Fruit fly (Drosophila melanogaster) whole organism, pupa: ENCODE data around the gene Brr2.
A peak's percentile ranks its signal among the peaks of the same experiment; 100 is the strongest.

Source experiments
- CG10348 ChIP-seq: fragments of 200-800 bp; sonication (Bioruptor generic); IDR thresholded peaks from 2 replicates; pipeline ENCODE4 v1.3.6; 2022; ENCODE audit warnings: missing biosample characterization, missing genetic modification characterization
- CG13204 ChIP-seq: fragments of 200-800 bp; sonication (Bioruptor generic); optimal IDR thresholded peaks from 2 replicates; lab custom pipeline; 2018; ENCODE audit warnings: missing biosample characterization, mild to moderate bottlenecking, missing genetic modification characterization, moderate library complexity
- CG14655 ChIP-seq: fragments of 200-800 bp; sonication (Bioruptor generic); optimal IDR thresholded peaks from 3 replicates; lab custom pipeline; 2017; ENCODE audit warnings: mild to moderate bottlenecking, missing biosample characterization, missing genetic modification reagents, missing genetic modification characterization
- CG15710 ChIP-seq: fragments of 200-800 bp; sonication (Bioruptor generic); optimal IDR thresholded peaks from 2 replicates; lab custom pipeline; 2018; ENCODE audit warnings: missing biosample characterization, mild to moderate bottlenecking, missing genetic modification characterization, moderate library complexity
- CG17806 ChIP-seq: fragments of 200-800 bp; sonication (Bioruptor generic); optimal IDR thresholded peaks from 2 replicates; lab custom pipeline; 2018; ENCODE audit warnings: missing biosample characterization, mild to moderate bottlenecking, missing genetic modification characterization, moderate library complexity
- CG32121 ChIP-seq: fragments of 200-800 bp; sonication (Bioruptor generic); IDR thresholded peaks from 2 replicates; pipeline ENCODE4 v1.3.6; 2022; ENCODE audit warnings: missing biosample characterization, missing genetic modification characterization
- CG34367 ChIP-seq: fragments of 200-800 bp; sonication (Bioruptor generic); optimal IDR thresholded peaks from 2 replicates; lab custom pipeline; 2018; ENCODE audit warnings: missing biosample characterization, mild to moderate bottlenecking, missing genetic modification characterization
- CG4496 ChIP-seq: fragments of 200-800 bp; sonication (Bioruptor generic); IDR thresholded peaks from 3 replicates; pipeline ENCODE4 v1.3.6; 2022; ENCODE audit warnings: missing biosample characterization, missing genetic modification characterization
- CG8159 ChIP-seq: fragments of 200-800 bp; sonication (Bioruptor generic); optimal IDR thresholded peaks from 3 replicates; lab custom pipeline; 2018; ENCODE audit warnings: missing biosample characterization, mild to moderate bottlenecking, missing genetic modification characterization, moderate library complexity
- CG8301 ChIP-seq: fragments of 200-800 bp; sonication (Bioruptor generic); optimal IDR thresholded peaks from 2 replicates; lab custom pipeline; 2018; ENCODE audit warnings: missing biosample characterization, mild to moderate bottlenecking, missing genetic modification characterization
- CG9948 ChIP-seq: fragments of 200-800 bp; sonication (Bioruptor generic); optimal IDR thresholded peaks from 2 replicates; lab custom pipeline; 2018; ENCODE audit warnings: missing biosample characterization, mild to moderate bottlenecking, missing genetic modification characterization, moderate library complexity
- D1 ChIP-seq: fragments of 200-800 bp; sonication (Bioruptor generic); optimal IDR thresholded peaks from 2 replicates; lab custom pipeline; 2018; ENCODE audit warnings: missing biosample characterization, mild to moderate bottlenecking, missing genetic modification characterization, moderate library complexity
- EcR ChIP-seq: fragments of 200-800 bp; sonication (Bioruptor generic); optimal IDR thresholded peaks from 3 replicates; lab custom pipeline; 2019; ENCODE audit warnings: missing biosample characterization, missing genetic modification characterization, mild to moderate bottlenecking, moderate library complexity, missing genetic modification reagents
- Ets98B ChIP-seq: fragments of 200-800 bp; sonication (Bioruptor generic); IDR thresholded peaks from 2 replicates; pipeline ENCODE4 v1.3.6; 2022; ENCODE audit warnings: missing biosample characterization, missing genetic modification characterization
- Pif1A ChIP-seq: fragments of 200-800 bp; sonication (Bioruptor generic); optimal IDR thresholded peaks from 3 replicates; lab custom pipeline; 2016; ENCODE audit warnings: missing biosample characterization, missing genetic modification characterization
- Pif1B ChIP-seq: fragments of 200-800 bp; sonication (Bioruptor generic); optimal IDR thresholded peaks from 3 replicates; lab custom pipeline; 2016; ENCODE audit warnings: missing biosample characterization, missing genetic modification characterization
- Snoo ChIP-seq: fragments of 200-800 bp; sonication (Bioruptor generic); optimal IDR thresholded peaks from 3 replicates; lab custom pipeline; 2017; ENCODE audit warnings: missing biosample characterization, mild to moderate bottlenecking, missing genetic modification characterization, inconsistent platforms
- fd96Ca ChIP-seq: fragments of 200-800 bp; sonication (Bioruptor generic); IDR thresholded peaks from 3 replicates; pipeline ENCODE4 v1.3.6; 2022; ENCODE audit warnings: missing biosample characterization, missing genetic modification characterization
- gl ChIP-seq: fragments of 200-800 bp; sonication (Bioruptor generic); optimal IDR thresholded peaks from 2 replicates; lab custom pipeline; 2018; ENCODE audit warnings: missing biosample characterization, mild to moderate bottlenecking, missing genetic modification characterization
- rn ChIP-seq: fragments of 200-800 bp; sonication (Bioruptor generic); IDR thresholded peaks from 2 replicates; pipeline ENCODE4 v1.3.6; 2022; ENCODE audit warnings: missing biosample characterization, missing genetic modification characterization

Gene Brr2

DNA sequence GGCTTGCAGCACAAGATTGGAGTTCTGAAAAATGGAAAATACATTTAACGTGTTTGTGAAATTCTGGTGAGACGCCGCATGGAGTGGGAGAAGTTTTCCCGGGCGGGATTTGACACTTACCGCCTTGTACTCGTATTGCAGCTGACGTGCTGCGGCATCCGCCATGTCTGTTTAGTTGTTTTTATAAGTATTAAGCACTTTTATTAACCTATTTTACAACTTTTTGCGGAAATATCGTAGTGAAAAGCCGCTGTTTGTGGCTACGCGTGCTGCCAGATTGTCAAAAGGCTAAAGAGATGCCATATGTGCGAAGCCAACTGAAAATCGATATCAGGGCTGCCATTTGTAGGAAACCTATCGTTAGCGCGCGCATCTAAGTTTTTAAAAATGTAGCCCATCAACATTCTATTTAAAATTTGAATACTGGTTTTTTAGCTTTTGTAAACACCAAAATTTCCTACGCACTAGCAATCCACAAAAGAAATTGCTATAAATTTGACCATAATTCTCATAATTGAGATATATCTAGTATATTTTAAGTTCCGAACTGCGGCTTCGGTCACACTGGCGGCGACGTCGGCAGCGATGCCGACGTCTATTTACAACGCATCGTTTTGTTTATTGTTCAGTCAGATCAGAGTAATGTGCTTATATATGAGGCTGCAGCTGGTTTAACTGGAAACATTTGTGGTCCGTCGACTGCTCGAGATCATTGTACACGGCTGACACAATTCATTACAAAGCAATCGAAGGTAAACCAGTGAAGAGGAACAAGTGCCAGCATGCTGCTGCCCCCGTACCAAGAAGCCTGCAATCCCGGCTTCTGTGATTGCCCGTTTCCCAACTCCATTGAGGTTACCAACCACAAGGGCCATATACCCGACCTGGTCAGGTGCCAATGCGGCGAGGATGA is at the start of gene Brr2, which contains the start of gene CG10516:
Gene Brr2, minus strand, starts transcription at position 285 of the 913 bp plus-strand sequence.
Gene CG10516, plus strand, starts transcription at position 617 of the 913 bp plus-strand sequence.
- TF ChIP-seq CG4496 (GFP tag; lab: Robert Waterston, UW) (no peak), fd96Ca (0 out of 3 replicates have a peak, but pooled peaks have one; percentile 33), CG10348 (GFP tag; lab: Robert Waterston, UW) (no peak), CG32121 (GFP tag; lab: Robert Waterston, UW) (no peak), rn (GFP tag; lab: Robert Waterston, UW) (no peak), gl (no peak), CG15710 (tag; lab: Kevin White, UChicago) (peak; percentile 1), CG34367 (no peak), CG8159 (tag; lab: Kevin White, UChicago) (no peak), EcR (peak; percentile 93)

dm6 chr3L:16016911-16017310 is 49.2 kb upstream of the Brr2 start:
- TF ChIP-seq CG17806 (no peak), Ets98B (GFP tag; lab: Robert Waterston, UW) (no peak), CG9948 (tag; lab: Kevin White, UChicago) (peak; percentile 21), CG14655 (GFP tag; lab: Kevin White, UChicago) (peak; percentile 32), CG8159 (tag; lab: Kevin White, UChicago) (peak; percentile 46)
- TF ChIP-seq, all 21 proteins: peak for 3

dm6 chr3L:16015765-16016760 is 48.4 kb upstream of the Brr2 start:
- TF ChIP-seq CG34367 (peak; percentile 33), CG9948 (tag; lab: Kevin White, UChicago) (peak; percentile 80), CG10348 (GFP tag; lab: Robert Waterston, UW) (no peak), Pif1A (GFP tag; lab: Kevin White, UChicago) (peak; percentile 3), CG14655 (GFP tag; lab: Kevin White, UChicago) (peak; percentile 68), rn (GFP tag; lab: Robert Waterston, UW) (no peak), CG4496 (GFP tag; lab: Robert Waterston, UW) (no peak), CG8301 (tag; lab: Kevin White, UChicago) (peak; percentile 50), CG15710 (tag; lab: Kevin White, UChicago) (peak; percentile 64), D1 (tag; lab: Kevin White, UChicago) (peak; percentile 74), CG32121 (GFP tag; lab: Robert Waterston, UW) (no peak), CG8159 (tag; lab: Kevin White, UChicago) (peak; percentile 86), CG17806 (peak; percentile 71), Snoo (tag; lab: Kevin White, UChicago) (peak; percentile 55), EcR (no peak), CG13204 (GFP tag; lab: Kevin White, UChicago) (no peak), Pif1B (GFP tag; lab: Kevin White, UChicago) (peak; percentile 35), Ets98B (GFP tag; lab: Robert Waterston, UW) (no peak)
- TF ChIP-seq, all 21 proteins: peak for 11

dm6 chr3L:16014515-16014914 is 46.8 kb upstream of the Brr2 start:
- TF ChIP-seq fd96Ca (no peak), EcR (no peak), CG32121 (GFP tag; lab: Robert Waterston, UW) (no peak), rn (GFP tag; lab: Robert Waterston, UW) (no peak), CG4496 (GFP tag; lab: Robert Waterston, UW) (no peak), CG8159 (tag; lab: Kevin White, UChicago) (no peak), Ets98B (GFP tag; lab: Robert Waterston, UW) (no peak), CG8301 (tag; lab: Kevin White, UChicago) (no peak), D1 (tag; lab: Kevin White, UChicago) (no peak), CG13204 (GFP tag; lab: Kevin White, UChicago) (no peak), CG9948 (tag; lab: Kevin White, UChicago) (no peak), Snoo (tag; lab: Kevin White, UChicago) (no peak)

DNA sequence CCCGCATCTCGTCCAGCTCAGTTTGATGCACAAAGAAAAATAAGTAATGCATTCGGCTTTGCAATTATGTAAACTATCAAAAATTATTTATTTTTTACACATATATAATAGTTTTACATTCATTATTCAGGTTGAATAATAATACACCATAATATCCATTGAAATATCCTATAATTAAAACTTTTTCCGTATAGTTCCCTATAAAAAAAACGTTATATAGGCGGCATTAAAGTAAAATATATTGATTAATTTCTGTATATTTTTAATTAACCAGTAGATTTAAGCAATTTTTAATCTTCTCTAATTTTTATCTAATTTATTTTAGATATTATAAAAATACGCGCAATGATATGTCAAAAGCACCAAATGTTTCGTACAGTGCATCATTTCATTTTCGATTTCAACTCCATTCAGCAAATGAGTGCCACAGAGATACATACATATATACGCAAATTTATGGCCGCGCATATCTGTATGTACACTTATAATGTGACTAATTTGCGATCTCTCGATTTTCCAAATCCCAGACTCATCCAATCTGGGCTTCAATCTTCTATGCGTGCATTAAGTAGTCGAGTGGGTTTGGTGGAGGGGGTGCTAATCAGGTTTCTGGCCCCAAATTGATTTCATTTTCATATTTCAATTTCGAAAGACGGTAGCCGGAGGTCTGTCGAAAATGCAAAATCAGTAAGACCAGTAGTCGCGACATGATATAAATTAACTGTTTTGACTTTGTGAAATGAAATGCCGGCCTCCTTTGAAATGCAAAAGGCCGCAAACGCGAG is 45.7 kb upstream of the Brr2 start:
- no peak for TF ChIP-seq CG32121 (GFP tag; lab: Robert Waterston, UW)
- peak; percentile 34 for TF ChIP-seq CG9948 (tag; lab: Kevin White, UChicago)
- no peak for TF ChIP-seq CG17806
- TF ChIP-seq CG8159 (tag; lab: Kevin White, UChicago), result peak; percentile 36
- TF ChIP-seq CG14655 (GFP tag; lab: Kevin White, UChicago), result peak; percentile 13
